Fruit fly (Drosophila melanogaster) whole organism, embryonic: ENCODE measurements around the gene CG34282.

Source experiments
- BEAF-32 ChIP-seq: fragments of 200-800 bp; sonication (Bioruptor generic); optimal IDR thresholded peaks from 3 replicates; lab custom pipeline; 2017; ENCODE audit warnings: missing biosample characterization, missing genetic modification characterization, mild to moderate bottlenecking, moderate library complexity, missing genetic modification reagents
- CG11247 ChIP-seq: fragments of 200-800 bp; sonication (Bioruptor generic); IDR thresholded peaks from 2 replicates; pipeline ENCODE4 v1.3.6; 2022; ENCODE audit warnings: missing biosample characterization, missing genetic modification characterization
- CG11695 ChIP-seq: fragments of 200-800 bp; sonication (Bioruptor generic); IDR thresholded peaks from 3 replicates; pipeline ENCODE4 v1.3.6; 2022; ENCODE audit warnings: missing biosample characterization, missing genetic modification characterization
- CG11696 ChIP-seq: fragments of 200-800 bp; sonication (Bioruptor generic); IDR thresholded peaks from 2 replicates; pipeline ENCODE4 v1.3.6; 2022; ENCODE audit warnings: missing biosample characterization, missing genetic modification characterization
- CG12236 ChIP-seq: fragments of 200-800 bp; sonication (Bioruptor generic); optimal IDR thresholded peaks from 2 replicates; lab custom pipeline; 2016; ENCODE audit warnings: missing biosample characterization, missing genetic modification characterization
- CG12391 ChIP-seq: fragments of 200-800 bp; sonication (Bioruptor generic); optimal IDR thresholded peaks from 3 replicates; lab custom pipeline; 2018; ENCODE audit warnings: missing biosample characterization, mild to moderate bottlenecking, missing genetic modification characterization, moderate library complexity
- CG13287 ChIP-seq: fragments of 200-800 bp; sonication (Bioruptor generic); IDR thresholded peaks from 2 replicates; pipeline ENCODE4 v1.3.6; 2022; ENCODE audit warnings: missing biosample characterization, missing genetic modification characterization; ENCODE audit not compliant: partially characterized antibody
- CG13894 ChIP-seq: fragments of 200-800 bp; sonication (Bioruptor generic); optimal IDR thresholded peaks from 3 replicates; lab custom pipeline; 2018; ENCODE audit warnings: missing biosample characterization, mild to moderate bottlenecking, missing genetic modification characterization, moderate library complexity
- CG14710 ChIP-seq: fragments of 200-800 bp; sonication (Bioruptor generic); optimal IDR thresholded peaks from 3 replicates; lab custom pipeline; 2019; ENCODE audit warnings: missing biosample characterization, mild to moderate bottlenecking, missing genetic modification characterization, moderate library complexity
- CG30403 ChIP-seq: fragments of 200-800 bp; sonication (Bioruptor generic); optimal IDR thresholded peaks from 3 replicates; lab custom pipeline; 2016; ENCODE audit warnings: missing biosample characterization, missing genetic modification characterization
- CG30431 ChIP-seq: fragments of 200-800 bp; sonication (Bioruptor generic); optimal IDR thresholded peaks from 2 replicates; lab custom pipeline; 2017; ENCODE audit warnings: missing biosample characterization, missing genetic modification characterization
- CG4282 ChIP-seq: fragments of 200-800 bp; sonication (Bioruptor generic); optimal IDR thresholded peaks from 2 replicates; lab custom pipeline; 2016; ENCODE audit warnings: missing biosample characterization, missing genetic modification characterization
- CG4707 ChIP-seq: fragments of 200-800 bp; sonication (Bioruptor generic); optimal IDR thresholded peaks from 2 replicates; lab custom pipeline; 2018; ENCODE audit warnings: missing biosample characterization, mild to moderate bottlenecking, missing genetic modification characterization, moderate library complexity
- CrebB ChIP-seq: fragments of 200-800 bp; sonication (Bioruptor generic); optimal IDR thresholded peaks from 3 replicates; lab custom pipeline; 2018; ENCODE audit warnings: missing biosample characterization, mild to moderate bottlenecking, missing genetic modification characterization
- Dip3 ChIP-seq: fragments of 200-800 bp; sonication (Bioruptor generic); optimal IDR thresholded peaks from 3 replicates; lab custom pipeline; 2016; ENCODE audit warnings: missing biosample characterization, missing genetic modification characterization
- Ets65A ChIP-seq: fragments of 200-800 bp; sonication (Bioruptor generic); peaks from one replicate; lab custom pipeline; 2016; ENCODE audit warnings: missing biosample characterization, missing genetic modification characterization
- Ets97D ChIP-seq: fragments of 200-800 bp; sonication (Bioruptor generic); optimal IDR thresholded peaks from 3 replicates; lab custom pipeline; 2016; ENCODE audit warnings: missing biosample characterization, missing genetic modification characterization
- HHEX ChIP-seq: fragments of 200-800 bp; sonication (Bioruptor generic); optimal IDR thresholded peaks from 3 replicates; lab custom pipeline; 2017; ENCODE audit warnings: missing biosample characterization, mild to moderate bottlenecking, missing genetic modification characterization, missing genetic modification reagents
- HmgZ ChIP-seq: fragments of 200-800 bp; sonication (Bioruptor generic); optimal IDR thresholded peaks from 2 replicates; lab custom pipeline; 2018; ENCODE audit warnings: missing biosample characterization, mild to moderate bottlenecking, missing genetic modification characterization
- Oaz ChIP-seq: fragments of 200-800 bp; sonication (Bioruptor generic); IDR thresholded peaks from 2 replicates; pipeline ENCODE4 v1.3.6; 2022; ENCODE audit warnings: missing biosample characterization, missing genetic modification characterization
- Opbp ChIP-seq: fragments of 200-800 bp; sonication (Bioruptor generic); IDR thresholded peaks from 3 replicates; pipeline ENCODE4 v1.3.6; 2022; ENCODE audit warnings: missing biosample characterization, missing genetic modification characterization; ENCODE audit not compliant: partially characterized antibody
- Optix ChIP-seq: fragments of 200-800 bp; sonication (Bioruptor generic); IDR thresholded peaks from 3 replicates; pipeline ENCODE4 v1.3.6; 2022; ENCODE audit warnings: missing biosample characterization, missing genetic modification characterization
- Ptx1 ChIP-seq: fragments of 200-800 bp; sonication (Bioruptor generic); IDR thresholded peaks from 2 replicates; pipeline ENCODE4 v1.3.6; 2022; ENCODE audit warnings: missing biosample characterization, missing genetic modification characterization
- Ravus ChIP-seq: fragments of 200-800 bp; sonication (Bioruptor generic); IDR thresholded peaks from 2 replicates; pipeline ENCODE4 v1.3.6; 2022; ENCODE audit warnings: missing biosample characterization, missing genetic modification characterization
- Spps ChIP-seq: fragments of 200-800 bp; sonication (Bioruptor generic); optimal IDR thresholded peaks from 2 replicates; lab custom pipeline; 2018; ENCODE audit warnings: missing biosample characterization, mild to moderate bottlenecking, missing genetic modification characterization
- Ssrp ChIP-seq: fragments of 200-800 bp; sonication (Bioruptor generic); optimal IDR thresholded peaks from 2 replicates; lab custom pipeline; 2018; ENCODE audit warnings: missing biosample characterization, mild to moderate bottlenecking, missing genetic modification characterization, moderate library complexity
- Xbp1 ChIP-seq: fragments of 200-800 bp; sonication (Bioruptor generic); optimal IDR thresholded peaks from 3 replicates; lab custom pipeline; 2016; ENCODE audit warnings: missing biosample characterization, mild to moderate bottlenecking, missing genetic modification characterization
- dmrt99B ChIP-seq: fragments of 200-800 bp; sonication (Bioruptor generic); optimal IDR thresholded peaks from 2 replicates; lab custom pipeline; 2018; ENCODE audit warnings: missing biosample characterization, mild to moderate bottlenecking, missing genetic modification characterization, moderate library complexity
- ewg ChIP-seq: fragments of 200-800 bp; sonication (Bioruptor generic); optimal IDR thresholded peaks from 3 replicates; lab custom pipeline; 2017; ENCODE audit warnings: mild to moderate bottlenecking, missing biosample characterization, missing genetic modification reagents, missing genetic modification characterization
- her ChIP-seq: fragments of 200-800 bp; sonication (Bioruptor generic); optimal IDR thresholded peaks from 2 replicates; lab custom pipeline; 2016; ENCODE audit warnings: missing biosample characterization, missing genetic modification characterization
- ind ChIP-seq: fragments of 200-800 bp; sonication (Bioruptor generic); optimal IDR thresholded peaks from 3 replicates; lab custom pipeline; 2016; ENCODE audit warnings: missing biosample characterization, missing genetic modification characterization
- jigr1 ChIP-seq: fragments of 200-800 bp; sonication (Bioruptor generic); IDR thresholded peaks from 3 replicates; pipeline ENCODE4 v1.3.6; 2022; ENCODE audit warnings: missing biosample characterization, missing genetic modification characterization
- klu ChIP-seq: fragments of 200-800 bp; sonication (Bioruptor generic); IDR thresholded peaks from 2 replicates; pipeline ENCODE4 v1.3.6; 2022; ENCODE audit warnings: missing biosample characterization, missing genetic modification characterization
- knrl ChIP-seq: fragments of 200-800 bp; sonication (Bioruptor generic); IDR thresholded peaks from 3 replicates; pipeline ENCODE4 v1.3.6; 2022; ENCODE audit warnings: missing biosample characterization, missing genetic modification characterization; ENCODE audit not compliant: partially characterized antibody
- lov ChIP-seq, 2 experiments: fragments of 200-800 bp in 1 of 2; fragments of >200 bp in 1 of 2; sonication (Bioruptor generic) in 1 of 2; IDR thresholded peaks in 1 of 2; optimal IDR thresholded peaks in 1 of 2; 2 replicates in 1 of 2; 3 replicates in 1 of 2; pipeline versions ENCODE4 v1.3.6 to Lab custom; 2017 to 2022; ENCODE audit warnings: missing biosample characterization in 1 of 2, missing genetic modification characterization in 1 of 2
- mam ChIP-seq: fragments of 200-800 bp; sonication (Bioruptor generic); optimal IDR thresholded peaks from 3 replicates; lab custom pipeline; 2016; ENCODE audit warnings: missing biosample characterization, missing genetic modification characterization
- mld ChIP-seq: fragments of 200-800 bp; sonication (Bioruptor generic); IDR thresholded peaks from 3 replicates; pipeline ENCODE4 v1.3.6; 2022; ENCODE audit warnings: missing biosample characterization, missing genetic modification characterization; ENCODE audit not compliant: partially characterized antibody
- pb ChIP-seq: fragments of 200-800 bp; sonication (Bioruptor generic); optimal IDR thresholded peaks from 3 replicates; lab custom pipeline; 2016; ENCODE audit warnings: missing biosample characterization, missing genetic modification characterization
- pfk ChIP-seq: fragments of 200-800 bp; sonication (Bioruptor generic); optimal IDR thresholded peaks from 2 replicates; lab custom pipeline; 2018; ENCODE audit warnings: missing biosample characterization, mild to moderate bottlenecking, missing genetic modification characterization, moderate library complexity
- pum ChIP-seq: fragments of 200-800 bp; sonication (Bioruptor generic); optimal IDR thresholded peaks from 2 replicates; lab custom pipeline; 2016; ENCODE audit warnings: missing biosample characterization, missing genetic modification characterization
- pzg ChIP-seq: fragments of 200-800 bp; sonication (Bioruptor generic); optimal IDR thresholded peaks from 3 replicates; lab custom pipeline; 2018; ENCODE audit warnings: missing biosample characterization, mild to moderate bottlenecking, missing genetic modification characterization, moderate library complexity
- sisA ChIP-seq: fragments of 200-800 bp; sonication (Bioruptor generic); IDR thresholded peaks from 2 replicates; pipeline ENCODE4 v1.3.6; 2022; ENCODE audit warnings: missing biosample characterization, missing genetic modification characterization
- slp2 ChIP-seq: fragments of 200-800 bp; sonication (Bioruptor generic); optimal IDR thresholded peaks from 2 replicates; lab custom pipeline; 2016; ENCODE audit warnings: missing biosample characterization, missing genetic modification characterization
- sqz ChIP-seq: fragments of 200-800 bp; sonication (Bioruptor generic); optimal IDR thresholded peaks from 3 replicates; lab custom pipeline; 2018; ENCODE audit warnings: missing biosample characterization, mild to moderate bottlenecking, missing genetic modification characterization
- ssp ChIP-seq: fragments of 200-800 bp; sonication (Bioruptor generic); IDR thresholded peaks from 2 replicates; pipeline ENCODE4 v1.3.6; 2022; ENCODE audit warnings: missing biosample characterization, missing genetic modification characterization
- tll ChIP-seq, 2 experiments: fragments of 200-800 bp in 1 of 2; fragments of >200 bp in 1 of 2; sonication (Bioruptor generic) in 1 of 2; optimal IDR thresholded peaks; 2 replicates each; lab custom pipeline; 2017 to 2019; ENCODE audit warnings: missing biosample characterization in 2 of 2, missing genetic modification characterization in 2 of 2, mild to moderate bottlenecking in 1 of 2, moderate library complexity in 1 of 2
- unc-4 ChIP-seq: fragments of 200-800 bp; sonication (Bioruptor generic); IDR thresholded peaks from 2 replicates; pipeline ENCODE4 v1.3.6; 2022; ENCODE audit warnings: missing biosample characterization, missing genetic modification characterization; ENCODE audit not compliant: partially characterized antibody
- zen ChIP-seq: fragments of 200-800 bp; sonication (Bioruptor generic); optimal IDR thresholded peaks from 3 replicates; lab custom pipeline; 2018; ENCODE audit warnings: missing biosample characterization, mild to moderate bottlenecking, missing genetic modification characterization, moderate library complexity

Gene CG34282

DNA sequence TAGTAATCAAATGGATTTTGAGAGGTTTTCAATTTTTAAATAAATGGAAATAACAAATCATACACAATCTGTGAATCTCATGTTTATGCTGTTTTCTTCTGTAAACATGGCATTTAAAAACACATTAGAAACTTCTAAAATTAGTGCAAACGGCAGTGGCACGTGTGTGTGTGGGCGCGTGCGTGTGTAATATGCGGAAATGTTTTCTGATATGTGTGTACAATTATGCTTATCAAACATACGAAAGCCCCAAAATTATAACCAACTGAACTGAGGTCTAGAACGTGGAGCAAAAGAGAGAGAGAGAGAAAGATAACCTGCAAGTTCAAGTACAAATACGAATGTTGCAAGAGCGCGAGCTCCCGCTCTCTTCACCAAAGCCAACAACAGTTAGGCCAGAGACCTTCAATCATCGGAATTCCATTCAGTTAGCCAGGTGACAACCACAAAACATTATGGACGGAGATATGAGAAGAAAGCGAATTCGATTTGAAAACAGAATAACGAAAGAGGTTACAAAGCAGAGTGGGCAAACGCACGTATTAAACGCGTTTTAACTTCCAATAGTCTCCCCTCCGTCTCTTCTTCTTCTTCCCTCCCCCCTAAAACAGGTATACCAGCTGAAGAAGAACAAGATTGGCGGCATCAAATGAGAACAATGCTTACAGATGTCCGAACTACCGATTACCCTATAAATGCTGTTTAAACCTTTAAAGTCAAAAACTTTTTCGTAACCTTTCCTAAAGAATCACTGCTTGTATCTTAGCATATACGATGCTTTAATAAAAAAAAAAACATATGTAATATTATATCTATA is 46.2 kb downstream of the CG34282 start (continued):
- TF ChIP-seq Optix (GFP tag; lab: Robert Waterston, UW) = peak; percentile 82; the same call in 2 of the 3 replicates
- peak; percentile 96 for TF ChIP-seq CG11695 (GFP tag; lab: Robert Waterston, UW)
- TF ChIP-seq Ptx1 (GFP tag; lab: Robert Waterston, UW) = peak; percentile 96
- TF ChIP-seq BEAF-32 (GFP tag; lab: Kevin White, UChicago) = peak; percentile 7
- TF ChIP-seq Spps = peak; percentile 93
- peak; percentile 15 for TF ChIP-seq pfk (GFP tag; lab: Kevin White, UChicago)
- peak; percentile 90 for TF ChIP-seq ssp (GFP tag; lab: Robert Waterston, UW)
- TF ChIP-seq Opbp (GFP tag; lab: Robert Waterston, UW) = no peak
- TF ChIP-seq CG4707 (GFP tag; lab: Kevin White, UChicago) = peak; percentile 84
- peak; percentile 14 for TF ChIP-seq pzg (GFP tag; lab: Kevin White, UChicago)
- TF ChIP-seq CrebB (tag; lab: Kevin White, UChicago) = peak; percentile 92
- peak; percentile 16 for TF ChIP-seq CG4282 (GFP tag; lab: Kevin White, UChicago)
- TF ChIP-seq CG12391 (tag; lab: Kevin White, UChicago) = peak; percentile 97
- TF ChIP-seq ind (GFP tag; lab: Kevin White, UChicago) = peak; percentile 96
- peak; percentile 97 for TF ChIP-seq CG13894
- TF ChIP-seq mam (GFP tag; lab: Kevin White, UChicago) = peak; percentile 89
- TF ChIP-seq CG11247 (GFP tag; lab: Robert Waterston, UW) = peak; percentile 96
- peak; percentile 93 for TF ChIP-seq Oaz
- peak; percentile 93 for TF ChIP-seq klu (GFP tag; lab: Robert Waterston, UW)
- no peak for TF ChIP-seq tll (GFP tag; optimal IDR thresholded peaks at IDR 0.05; lab: Kevin White, UChicago)
- TF ChIP-seq HHEX (GFP tag; lab: Kevin White, UChicago) = peak; percentile 97
- TF ChIP-seq zen (tag; lab: Kevin White, UChicago) = peak; percentile 94
- TF ChIP-seq ewg (GFP tag; lab: Kevin White, UChicago) = peak; percentile 88
- peak; percentile 94 for TF ChIP-seq sqz (GFP tag; lab: Kevin White, UChicago)
- TF ChIP-seq her = peak; percentile 73
- peak; percentile 92 for TF ChIP-seq CG11696
- peak; percentile 95 for TF ChIP-seq CG14710 (tag; lab: Kevin White, UChicago)
- no peak for TF ChIP-seq unc-4 (GFP tag; lab: Robert Waterston, UW)
- peak; percentile 90 for TF ChIP-seq Dip3 (GFP tag; lab: Kevin White, UChicago)
- no peak; the same call in 1 of the 2 replicates for TF ChIP-seq CG13287 (GFP tag; lab: Robert Waterston, UW)
- peak; percentile 92 for TF ChIP-seq jigr1 (GFP tag; lab: Robert Waterston, UW)
- no peak for TF ChIP-seq knrl (GFP tag; lab: Robert Waterston, UW)
- peak; percentile 80 for TF ChIP-seq pum (GFP tag; lab: Kevin White, UChicago)
- TF ChIP-seq sisA (GFP tag; lab: Robert Waterston, UW) = peak; percentile 95
- TF ChIP-seq lov (optimal IDR thresholded peaks at IDR 0.05; lab: Kevin White, UChicago) = no peak
- TF ChIP-seq lov (GFP tag; IDR thresholded peaks at IDR 0.05; lab: Robert Waterston, UW) = peak; percentile 93
- TF ChIP-seq Ets97D = peak; percentile 51
- peak; percentile 92 for TF ChIP-seq CG30431 (GFP tag; lab: Kevin White, UChicago)
- TF ChIP-seq CG30403 (GFP tag; lab: Kevin White, UChicago) = peak; percentile 97
- no peak for TF ChIP-seq mld (GFP tag; lab: Robert Waterston, UW)
- TF ChIP-seq pb (GFP tag; lab: Kevin White, UChicago) = peak; percentile 52
- peak; percentile 82 for TF ChIP-seq slp2 (GFP tag; lab: Kevin White, UChicago)
- TF ChIP-seq HmgZ (tag; lab: Kevin White, UChicago) = peak; percentile 96
- peak; percentile 96 for TF ChIP-seq Xbp1
- peak; percentile 58 for TF ChIP-seq CG12236 (GFP tag; lab: Kevin White, UChicago)
- TF ChIP-seq Ssrp (tag; lab: Kevin White, UChicago) = peak; percentile 96
- peak; percentile 97 for TF ChIP-seq dmrt99B
- TF ChIP-seq Ets65A (GFP tag; lab: Kevin White, UChicago) = peak; percentile 91
- peak; percentile 87 for TF ChIP-seq Ravus
